Fruit fly (Drosophila melanogaster) whole organism, wandering third instar larva: ENCODE measurements around the gene Prx1.

ENCODE experiments used
- CG32264 ChIP-seq: fragments of 200-800 bp; sonication (Bioruptor generic); optimal IDR thresholded peaks from 2 replicates; lab custom pipeline; 2016; ENCODE audit warnings: missing biosample characterization, missing genetic modification characterization
- dl ChIP-seq, 2 experiments: fragments of 175-275, 200-275 bp in 1 of 2; fragments of 200-275 bp in 1 of 2; sonication (Bioruptor generic); optimal IDR thresholded peaks; lab custom pipeline; 2018; ENCODE audit warnings: mild to moderate bottlenecking in 2 of 2, missing biosample characterization in 2 of 2, missing genetic modification characterization in 2 of 2, moderate library complexity in 2 of 2; ENCODE audit not compliant: partially characterized antibody in 2 of 2, insufficient read depth in 1 of 2
- fru ChIP-seq: fragments of 200-800 bp; sonication (Bioruptor generic); optimal IDR thresholded peaks from 3 replicates; lab custom pipeline; 2016; ENCODE audit warnings: missing biosample characterization, mild to moderate bottlenecking, missing genetic modification characterization
- psq ChIP-seq: fragments of 200-800 bp; sonication (Bioruptor generic); optimal IDR thresholded peaks from 3 replicates; lab custom pipeline; 2017; ENCODE audit warnings: missing biosample characterization, mild to moderate bottlenecking, missing genetic modification characterization, moderate library complexity

DNA sequence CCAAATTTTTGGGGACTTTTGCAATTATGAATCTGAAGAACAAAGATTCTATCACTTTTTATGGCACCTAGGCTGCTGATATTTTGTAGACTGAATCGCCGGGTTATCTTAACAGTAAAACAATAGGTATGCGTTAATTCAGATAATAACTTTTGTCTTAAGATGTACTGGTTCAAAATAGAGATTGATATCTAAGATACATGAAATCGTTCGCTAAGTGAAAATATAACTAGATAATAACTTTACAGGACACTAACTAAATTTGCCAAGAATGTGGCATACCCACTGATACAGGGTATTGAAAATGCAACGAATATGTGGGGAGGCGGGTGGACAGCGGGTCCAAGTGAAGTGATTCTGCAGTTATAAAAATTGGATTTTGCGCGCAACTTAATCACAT, 15.5 kb upstream of the Prx1 start:
- TF ChIP-seq psq (GFP tag; lab: Kevin White, UChicago) (no peak), dl (GFP tag; optimal IDR thresholded peaks at IDR 0.05; lab: Kevin White, UChicago; ENCODE audit: insufficient read depth in 1 of 2, partially characterized antibody in 2 of 2) (no peak), CG32264 (GFP tag; lab: Kevin White, UChicago) (no peak), fru (no peak)
